Worm (Caenorhabditis elegans) whole organism, young adult: ENCODE data around the gene trap-4.

Experiments
- attf-5 ChIP-seq: fragments of 200-800 bp; sonication (Bioruptor generic); optimal IDR thresholded peaks from 2 replicates; lab custom pipeline; 2018; ENCODE audit warnings: mild to moderate bottlenecking, missing genetic modification characterization, missing compliant biosample characterization
- attf-6 ChIP-seq: fragments of 200-800 bp; sonication (Bioruptor generic); IDR thresholded peaks from 2 replicates; pipeline ENCODE4 v1.3.6; 2022; ENCODE audit warnings: missing genetic modification reagents, missing genetic modification characterization, missing compliant biosample characterization
- nhr-120 ChIP-seq: fragments of 200-800 bp; sonication (Bioruptor generic); IDR thresholded peaks from 2 replicates; pipeline ENCODE4 v1.3.6; 2022; ENCODE audit warnings: missing genetic modification characterization, missing compliant biosample characterization
- nhr-80 ChIP-seq: sonication (generic microtip); optimal IDR thresholded peaks from 2 replicates; lab custom pipeline; 2016; ENCODE audit warnings: missing genetic modification characterization, missing compliant biosample characterization

DNA sequence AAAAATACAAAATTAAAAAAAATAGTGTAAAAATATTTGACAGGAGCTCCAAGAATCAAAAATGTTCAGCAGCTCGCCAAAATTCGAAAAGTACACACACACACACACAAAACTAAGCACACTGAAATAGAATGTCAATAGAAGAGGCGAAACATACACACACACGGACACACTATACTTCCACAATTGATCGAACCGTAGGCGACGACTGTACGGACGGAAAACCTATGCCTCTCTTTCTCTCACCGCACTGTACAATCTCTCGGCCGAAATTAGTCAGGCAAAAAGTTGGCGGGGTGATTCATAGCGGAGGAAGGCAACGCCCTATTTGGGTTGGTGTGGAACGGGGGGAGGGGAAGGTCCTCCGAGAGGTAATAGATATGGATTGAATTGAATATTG lies 27.0 kb downstream of the trap-4 start:
- TF ChIP-seq nhr-80 (tag; lab: Kevin White, UChicago) = peak; percentile 86
- TF ChIP-seq nhr-120 (GFP tag; lab: Robert Waterston, UW) = no peak
- peak; percentile 50 for TF ChIP-seq attf-5 (GFP tag; lab: Kevin White, UChicago)
- TF ChIP-seq attf-6 (GFP tag; lab: Robert Waterston, UW) = no peak
